Fruit fly (Drosophila melanogaster) S2 (cell line): ENCODE measurements around the gene CG13097.

Source experiments
- CG8478 ChIP-seq: fragments of >200 bp; optimal IDR thresholded peaks from 2 replicates; lab custom pipeline; 2018
- CTCF ChIP-seq, 2 experiments: fragments of >200 bp; optimal IDR thresholded peaks; 2 replicates each; lab custom pipeline; 2018

DNA sequence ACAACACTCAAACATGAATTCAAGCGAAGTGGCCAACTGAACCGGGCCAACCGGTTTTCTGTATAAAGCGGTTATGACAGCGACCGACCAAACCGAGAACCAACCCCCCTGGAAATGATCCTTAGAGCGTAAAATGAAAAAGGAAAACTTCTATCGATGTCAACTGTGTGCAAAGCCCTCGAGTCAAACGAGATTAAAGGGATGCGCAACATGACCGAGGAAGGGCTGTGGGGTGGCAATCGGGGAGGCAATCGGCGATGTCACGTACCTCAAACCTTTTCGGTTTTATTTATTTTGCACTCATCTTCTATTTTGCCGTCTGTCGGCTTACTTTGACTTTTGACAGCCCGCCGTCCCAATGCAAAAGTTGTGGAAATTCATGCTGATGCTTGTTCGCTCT is 41.5 kb upstream of the CG13097 start:
- TF ChIP-seq CG8478 (lab: Kevin White, UChicago) (no peak), CTCF (optimal IDR thresholded peaks at IDR 0.05; lab: Kevin White, UChicago) (no peak)
